Worm (Caenorhabditis elegans): ENCODE data around the gene F10C1.1.

F10C1.1 gene

DNA sequence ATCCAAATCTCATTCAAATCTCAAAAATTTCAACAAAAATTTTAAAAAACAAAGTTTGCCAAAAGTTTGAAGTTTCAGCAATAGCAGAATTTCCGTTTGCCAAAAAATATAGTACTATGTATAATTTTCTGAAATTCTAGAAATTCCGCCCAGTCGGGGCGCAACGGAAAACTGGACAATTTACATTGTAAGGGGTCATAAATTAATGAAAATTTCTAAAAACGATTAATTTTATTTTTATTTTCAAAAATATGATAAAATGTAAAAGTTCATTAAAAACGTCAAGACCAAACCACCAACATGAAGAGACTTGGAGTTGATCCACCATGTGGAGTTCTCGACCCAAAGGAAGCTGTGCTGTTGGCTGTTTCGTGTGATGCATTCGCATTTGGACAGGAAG, 44.3 kb downstream of the F10C1.1 start, which contains the start of gene ZK1248.4:
TSS of gene ZK1248.4 (plus strand) at position 301 of the 400 bp plus-strand sequence.
- TF ChIP-seq pha-4 (GFP tag; IDR thresholded peaks at IDR 0.05) (no peak), pha-4 (tag; optimal IDR thresholded peaks at IDR 0.05) (no peak), nhr-111 (GFP tag; optimal IDR thresholded peaks at IDR 0.05) (no peak), zfp-3 (GFP tag; conservative IDR thresholded peaks at IDR 0.05) (no peak)

ce11 chrII:5819655-5820054, 45.6 kb downstream of the F10C1.1 start:
- TF ChIP-seq unc-130 (GFP tag; optimal IDR thresholded peaks at IDR 0.05) (peak; percentile 91), dmd-6 (GFP tag; IDR thresholded peaks at IDR 0.05) (peak; percentile 34), mes-2 (tag; optimal IDR thresholded peaks at IDR 0.05; ENCODE audit: poor library complexity, severe bottlenecking) (peak; percentile 97), Y48G9A.11 (GFP tag; IDR thresholded peaks at IDR 0.05) (peak; percentile 25; the same call in 1 of the 2 replicates), vab-7 (GFP tag; IDR thresholded peaks at IDR 0.05) (0 out of 2 replicates have a peak, but pooled peaks have one; percentile 23), nhr-28 (tag; optimal IDR thresholded peaks at IDR 0.05) (peak; percentile 22), tra-1 (GFP tag; IDR thresholded peaks at IDR 0.05) (0 out of 2 replicates have a peak, but pooled peaks have one; percentile 21), dmd-9 (GFP tag; IDR thresholded peaks at IDR 0.05) (0 out of 2 replicates have a peak, but pooled peaks have one; percentile 40), aha-1 (tag) (peak; percentile 30), Y5F2A.4 (GFP tag; optimal IDR thresholded peaks at IDR 0.05) (no peak), madf-9 (GFP tag; conservative IDR thresholded peaks at IDR 0.05) (peak; percentile 47; the same call in 1 of the 2 replicates), ZK337.2 (GFP tag; IDR thresholded peaks at IDR 0.05) (0 out of 2 replicates have a peak, but pooled peaks have one; percentile 62), nhr-41 (GFP tag; IDR thresholded peaks at IDR 0.05) (no peak), snpc-1.2 (GFP tag; IDR thresholded peaks at IDR 0.05) (0 out of 2 replicates have a peak, but pooled peaks have one; percentile 9), hif-1 (tag; optimal IDR thresholded peaks at IDR 0.05) (peak in 1 of 2 experiments; percentile 54), lin-38 (GFP tag; IDR thresholded peaks at IDR 0.05) (peak; percentile 90), lsy-2 (tag; optimal IDR thresholded peaks at IDR 0.05) (no peak), lin-39 (tag; optimal IDR thresholded peaks at IDR 0.05) (no peak), dpl-1 (GFP tag; optimal IDR thresholded peaks at IDR 0.05) (peak; percentile 24)

DNA sequence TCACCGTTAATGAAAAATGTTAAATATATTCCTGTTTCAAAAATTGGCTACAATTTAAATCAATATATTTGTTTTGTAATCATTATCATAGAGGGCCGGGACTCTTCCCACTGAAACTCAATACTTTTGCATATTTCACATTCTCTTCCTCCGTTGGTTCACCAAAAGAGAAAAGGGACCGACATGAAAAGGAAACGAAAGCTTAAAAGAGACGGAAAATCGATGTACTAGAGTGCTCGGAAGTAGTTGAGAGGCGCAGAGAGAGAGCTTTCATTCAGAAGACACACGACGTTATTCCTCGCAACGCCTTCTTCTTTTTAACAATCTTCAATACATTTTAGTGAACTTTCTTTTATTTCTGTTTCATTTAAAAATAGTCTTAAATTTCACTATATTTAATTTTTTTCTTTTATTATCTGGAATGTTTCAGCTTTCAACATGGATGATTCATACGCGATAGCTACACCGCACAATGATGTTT, 46.3 kb downstream of the F10C1.1 start, which contains the start of gene ehs-1:
TSS of gene ehs-1 (plus strand) at position 431 of the 481 bp plus-strand sequence.
- TF ChIP-seq egl-27 (tag; optimal IDR thresholded peaks at IDR 0.05), result no peak
- TF ChIP-seq ces-1 (GFP tag; optimal IDR thresholded peaks at IDR 0.05), result no peak
- TF ChIP-seq snpc-1.2 (GFP tag; IDR thresholded peaks at IDR 0.05), result no peak
- TF ChIP-seq daf-8 (GFP tag; IDR thresholded peaks at IDR 0.05), result no peak
- 0 out of 2 replicates have a peak, but pooled peaks have one; percentile 10 for TF ChIP-seq ctbp-1 (GFP tag; IDR thresholded peaks at IDR 0.05)
- TF ChIP-seq zag-1 (tag; optimal IDR thresholded peaks at IDR 0.05), result no peak
- TF ChIP-seq Y105C5A.15 (GFP tag; IDR thresholded peaks at IDR 0.05), result no peak
- TF ChIP-seq F37D6.2 (tag; optimal IDR thresholded peaks at IDR 0.05), result no peak
- no peak for TF ChIP-seq dve-1 (tag; optimal IDR thresholded peaks at IDR 0.05; ENCODE audit: insufficient read depth)
- TF ChIP-seq F49E8.2 (tag; optimal IDR thresholded peaks at IDR 0.05; ENCODE audit: borderline replicate concordance), result no peak
- TF ChIP-seq snpc-4 (tag; optimal IDR thresholded peaks at IDR 0.05), result no peak
- TF ChIP-seq lin-29 (GFP tag; IDR thresholded peaks at IDR 0.05), result no peak
- TF ChIP-seq F10B5.3 (tag; optimal IDR thresholded peaks at IDR 0.05), result no peak
- TF ChIP-seq nhr-102 (tag; optimal IDR thresholded peaks at IDR 0.05), result no peak
- TF ChIP-seq vab-7 (GFP tag; IDR thresholded peaks at IDR 0.05), result no peak
- TF ChIP-seq lsy-2 (tag; optimal IDR thresholded peaks at IDR 0.05), result peak in 1 of 2 experiments; percentile 19
- TF ChIP-seq duxl-1 (tag; optimal IDR thresholded peaks at IDR 0.05; ENCODE audit: poor library complexity), result no peak
- TF ChIP-seq daf-19 (GFP tag; conservative IDR thresholded peaks at IDR 0.05), result no peak
- no peak for TF ChIP-seq ceh-20 (GFP tag; IDR thresholded peaks at IDR 0.05)
- TF ChIP-seq mxl-3 (GFP tag; optimal IDR thresholded peaks at IDR 0.05), result no peak
- TF ChIP-seq rbr-2 (tag; optimal IDR thresholded peaks at IDR 0.05), result no peak
- peak; percentile 2 for TF ChIP-seq dpl-1 (GFP tag; optimal IDR thresholded peaks at IDR 0.05)

All from whole organism, L4 larva.